Worm (Caenorhabditis elegans) whole organism, L1 larva: ENCODE results near the gene men-1.

Experiments
- C16A3.4 ChIP-seq: fragments of 150-350 bp; optimal IDR thresholded peaks from 2 replicates; lab custom pipeline; 2014; ENCODE audit warnings: missing biosample characterization, missing genetic modification characterization
- F16B12.6 ChIP-seq: fragments of 150-350 bp; optimal IDR thresholded peaks from 2 replicates; lab custom pipeline; 2014; ENCODE audit warnings: missing biosample characterization, missing genetic modification characterization
- Y116A8C.19 ChIP-seq: sonication (generic microtip); optimal IDR thresholded peaks from 2 replicates; lab custom pipeline; 2016; ENCODE audit warnings: missing compliant biosample characterization, missing genetic modification characterization, borderline replicate concordance
- aha-1 ChIP-seq: fragments of 150-350 bp; optimal IDR thresholded peaks from 2 replicates; lab custom pipeline; 2014; ENCODE audit warnings: missing biosample characterization, missing genetic modification characterization
- alr-1 ChIP-seq: fragments of 200-800 bp; sonication (Bioruptor generic); optimal IDR thresholded peaks from 2 replicates; lab custom pipeline; 2018; ENCODE audit warnings: borderline replicate concordance, mild to moderate bottlenecking, missing genetic modification characterization, missing compliant biosample characterization
- aly-2 ChIP-seq: fragments of 150-350 bp; optimal IDR thresholded peaks from 2 replicates; lab custom pipeline; 2014; ENCODE audit warnings: missing biosample characterization, missing genetic modification characterization
- ama-1 ChIP-seq: fragments of 150-350 bp; optimal IDR thresholded peaks from 2 replicates; lab custom pipeline; 2014
- blmp-1 ChIP-seq: fragments of 150-350 bp; optimal IDR thresholded peaks from 2 replicates; lab custom pipeline; 2014; ENCODE audit warnings: missing biosample characterization, missing genetic modification characterization
- ceh-63 ChIP-seq: fragments of 200-800 bp; sonication (Bioruptor generic); optimal IDR thresholded peaks from 2 replicates; lab custom pipeline; 2018; ENCODE audit warnings: mild to moderate bottlenecking, missing genetic modification characterization, missing compliant biosample characterization
- ceh-8 ChIP-seq: fragments of 200-800 bp; sonication (Bioruptor generic); optimal IDR thresholded peaks from 2 replicates; lab custom pipeline; 2018; ENCODE audit warnings: mild to moderate bottlenecking, missing genetic modification characterization, moderate library complexity, missing compliant biosample characterization
- ceh-88 ChIP-seq: fragments of 200-800 bp; sonication (Bioruptor generic); IDR thresholded peaks from 2 replicates; pipeline ENCODE4 v1.3.6; 2022; ENCODE audit warnings: missing genetic modification characterization, missing compliant biosample characterization
- ces-1 ChIP-seq: fragments of 150-350 bp; optimal IDR thresholded peaks from 2 replicates; lab custom pipeline; 2014; ENCODE audit warnings: missing biosample characterization, missing genetic modification reagents, missing genetic modification characterization
- dpl-1 ChIP-seq, 3 experiments: fragments of 150-350 bp in 2 of 3; sonication (generic microtip) in 1 of 3; optimal IDR thresholded peaks; 2 replicates each; lab custom pipeline; 2014 to 2017; ENCODE audit warnings: missing biosample characterization in 3 of 3, missing genetic modification characterization in 3 of 3, missing genetic modification reagents in 3 of 3
- dsc-1 ChIP-seq: sonication (generic microtip); optimal IDR thresholded peaks from 2 replicates; lab custom pipeline; 2016; ENCODE audit warnings: mild to moderate bottlenecking, missing genetic modification characterization, missing compliant biosample characterization
- efl-1 ChIP-seq, 4 experiments: fragments of 150-350 bp; optimal IDR thresholded peaks in 3 of 4; peaks in 1 of 4; 1 replicate in 1 of 4; 2 replicates in 3 of 4; lab custom pipeline; 2014; ENCODE audit warnings: missing biosample characterization in 2 of 4, missing genetic modification characterization in 2 of 4, missing genetic modification reagents in 2 of 4
- elt-2 ChIP-seq: sonication (generic microtip); optimal IDR thresholded peaks from 2 replicates; lab custom pipeline; 2016; ENCODE audit warnings: missing genetic modification characterization, mild to moderate bottlenecking, inconsistent platforms, missing compliant biosample characterization, missing genetic modification reagents
- elt-3 ChIP-seq, 6 experiments: fragments of 150-350 bp in 1 of 6; sonication (generic microtip); optimal IDR thresholded peaks; 2 replicates each; lab custom pipeline; 2017 to 2018; ENCODE audit warnings: missing biosample characterization in 6 of 6, missing genetic modification characterization in 6 of 6, inconsistent platforms in 1 of 6
- fkh-4 ChIP-seq: sonication (generic microtip); optimal IDR thresholded peaks from 2 replicates; lab custom pipeline; 2016; ENCODE audit warnings: missing compliant biosample characterization, missing genetic modification characterization, borderline replicate concordance
- fos-1 ChIP-seq: fragments of 150-350 bp; optimal IDR thresholded peaks from 2 replicates; lab custom pipeline; 2014; ENCODE audit warnings: missing biosample characterization, missing genetic modification characterization
- hlh-17 ChIP-seq: fragments of 200-800 bp; sonication (Bioruptor generic); optimal IDR thresholded peaks from 2 replicates; lab custom pipeline; 2018; ENCODE audit warnings: missing genetic modification characterization, mild to moderate bottlenecking, missing compliant biosample characterization, moderate library complexity, borderline replicate concordance
- hlh-4 ChIP-seq: sonication (generic microtip); optimal IDR thresholded peaks from 2 replicates; lab custom pipeline; 2016; ENCODE audit warnings: mild to moderate bottlenecking, missing genetic modification characterization, missing compliant biosample characterization
- hpl-2 ChIP-seq: fragments of 150-350 bp; optimal IDR thresholded peaks from 2 replicates; lab custom pipeline; 2014; ENCODE audit warnings: missing biosample characterization, missing genetic modification reagents, missing genetic modification characterization
- lin-14 ChIP-seq: fragments of 200-800 bp; sonication (Bioruptor generic); optimal IDR thresholded peaks from 2 replicates; lab custom pipeline; 2018; ENCODE audit warnings: mild to moderate bottlenecking, missing genetic modification characterization, moderate library complexity, missing compliant biosample characterization
- lin-39 ChIP-seq: fragments of 150-350 bp; optimal IDR thresholded peaks from 2 replicates; lab custom pipeline; 2014; ENCODE audit warnings: missing biosample characterization, missing genetic modification reagents, missing genetic modification characterization
- lir-3 ChIP-seq: sonication (generic microtip); optimal IDR thresholded peaks from 2 replicates; lab custom pipeline; 2016; ENCODE audit warnings: mild to moderate bottlenecking, missing genetic modification characterization, moderate library complexity, missing compliant biosample characterization; ENCODE audit not compliant: poor library complexity
- lsy-2 ChIP-seq, 2 experiments: fragments of 150-350 bp; optimal IDR thresholded peaks; 2 replicates each; lab custom pipeline; 2014; ENCODE audit warnings: missing biosample characterization in 2 of 2, missing genetic modification characterization in 2 of 2
- mdl-1 ChIP-seq, 2 experiments: fragments of 150-350 bp; optimal IDR thresholded peaks; 2 replicates each; lab custom pipeline; 2014 to 2017; ENCODE audit warnings: missing biosample characterization in 2 of 2, missing genetic modification characterization in 2 of 2, inconsistent platforms in 1 of 2
- nhr-19 ChIP-seq: fragments of 200-800 bp; sonication (Bioruptor generic); conservative IDR thresholded peaks from 2 replicates; pipeline ENCODE4 v1.3.6; 2022; ENCODE audit warnings: missing genetic modification characterization, missing compliant biosample characterization
- nhr-237 ChIP-seq: fragments of 150-350 bp; optimal IDR thresholded peaks from 2 replicates; lab custom pipeline; 2014; ENCODE audit warnings: missing biosample characterization, missing genetic modification characterization
- nhr-28 ChIP-seq: fragments of 150-350 bp; optimal IDR thresholded peaks from 2 replicates; lab custom pipeline; 2014; ENCODE audit warnings: missing biosample characterization, missing genetic modification characterization
- nhr-47 ChIP-seq: sonication (generic microtip); optimal IDR thresholded peaks from 2 replicates; lab custom pipeline; 2016; ENCODE audit warnings: mild to moderate bottlenecking, missing genetic modification characterization, moderate library complexity, missing compliant biosample characterization
- nhr-71 ChIP-seq: sonication (generic microtip); optimal IDR thresholded peaks from 2 replicates; lab custom pipeline; 2016; ENCODE audit warnings: mild to moderate bottlenecking, missing genetic modification characterization, moderate library complexity, missing compliant biosample characterization
- nhr-90 ChIP-seq: sonication (generic microtip); optimal IDR thresholded peaks from 2 replicates; lab custom pipeline; 2016; ENCODE audit warnings: mild to moderate bottlenecking, missing genetic modification characterization, missing compliant biosample characterization; ENCODE audit not compliant: poor library complexity
- pax-3 ChIP-seq: fragments of 200-800 bp; sonication (Bioruptor generic); optimal IDR thresholded peaks from 2 replicates; lab custom pipeline; 2018; ENCODE audit warnings: mild to moderate bottlenecking, missing genetic modification characterization, moderate library complexity, missing compliant biosample characterization
- pqm-1 ChIP-seq: sonication (generic microtip); optimal IDR thresholded peaks from 3 replicates; lab custom pipeline; 2017; ENCODE audit warnings: missing biosample characterization, missing genetic modification characterization
- rnt-1 ChIP-seq: sonication (generic microtip); optimal IDR thresholded peaks from 2 replicates; lab custom pipeline; 2016; ENCODE audit warnings: mild to moderate bottlenecking, missing genetic modification characterization, moderate library complexity, missing compliant biosample characterization
- snpc-4 ChIP-seq: fragments of 150-350 bp; optimal IDR thresholded peaks from 2 replicates; lab custom pipeline; 2014; ENCODE audit warnings: missing biosample characterization, missing genetic modification characterization
- snu-23 ChIP-seq: sonication (generic microtip); optimal IDR thresholded peaks from 2 replicates; lab custom pipeline; 2016; ENCODE audit warnings: missing genetic modification characterization, missing compliant biosample characterization
- sox-4 ChIP-seq: sonication (generic microtip); optimal IDR thresholded peaks from 2 replicates; lab custom pipeline; 2016; ENCODE audit warnings: missing genetic modification characterization, missing compliant biosample characterization
- sptf-1 ChIP-seq: fragments of 150-350 bp; optimal IDR thresholded peaks from 2 replicates; lab custom pipeline; 2014; ENCODE audit warnings: missing biosample characterization, missing genetic modification characterization
- swsn-7 ChIP-seq: sonication (generic microtip); optimal IDR thresholded peaks from 2 replicates; lab custom pipeline; 2016; ENCODE audit warnings: missing genetic modification characterization, missing compliant biosample characterization
- tbx-2 ChIP-seq: sonication (generic microtip); optimal IDR thresholded peaks from 2 replicates; lab custom pipeline; 2016; ENCODE audit warnings: missing genetic modification characterization, missing compliant biosample characterization
- unc-130 ChIP-seq: fragments of 150-350 bp; optimal IDR thresholded peaks from 2 replicates; lab custom pipeline; 2017; ENCODE audit warnings: missing biosample characterization, missing genetic modification characterization, inconsistent platforms
- unc-30 ChIP-seq: sonication (generic microtip); optimal IDR thresholded peaks from 2 replicates; lab custom pipeline; 2017; ENCODE audit warnings: missing biosample characterization, missing genetic modification characterization
- zag-1 ChIP-seq: fragments of 150-350 bp; optimal IDR thresholded peaks from 2 replicates; lab custom pipeline; 2014; ENCODE audit warnings: missing biosample characterization, missing genetic modification characterization
- ztf-4 ChIP-seq: fragments of 150-350 bp; optimal IDR thresholded peaks from 2 replicates; lab custom pipeline; 2014; ENCODE audit warnings: missing biosample characterization, missing genetic modification characterization

Gene men-1

DNA sequence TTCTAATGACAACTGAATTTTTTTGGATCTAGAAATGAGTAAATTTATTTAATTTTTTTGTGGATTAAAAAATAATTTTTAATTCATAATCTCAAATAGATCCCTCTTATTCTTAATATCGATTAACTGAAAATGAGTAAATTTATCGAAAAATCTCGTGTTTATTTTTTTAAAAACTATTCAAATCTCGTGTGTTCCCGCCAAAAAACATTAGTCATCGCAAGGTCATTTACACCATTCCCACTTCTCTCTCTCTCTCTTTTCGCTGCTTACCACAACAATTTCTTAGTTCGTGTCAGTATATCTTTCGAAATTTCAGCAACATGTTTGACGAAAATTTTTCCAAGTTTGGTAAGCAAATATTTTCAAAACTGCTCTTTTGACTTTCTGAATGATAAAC is 46.5 kb downstream of the men-1 start (continued):
- no peak for TF ChIP-seq snu-23 (GFP tag; lab: Kevin White, UChicago)
- TF ChIP-seq dsc-1 (tag; lab: Kevin White, UChicago): no peak
- no peak for TF ChIP-seq nhr-19 (GFP tag; lab: Robert Waterston, UW)
- no peak for TF ChIP-seq nhr-71 (tag; lab: Kevin White, UChicago)
- TF ChIP-seq lir-3 (tag; lab: Kevin White, UChicago): no peak
- TF ChIP-seq ceh-8 (GFP tag; lab: Kevin White, UChicago): no peak
- no peak for TF ChIP-seq pqm-1

DNA sequence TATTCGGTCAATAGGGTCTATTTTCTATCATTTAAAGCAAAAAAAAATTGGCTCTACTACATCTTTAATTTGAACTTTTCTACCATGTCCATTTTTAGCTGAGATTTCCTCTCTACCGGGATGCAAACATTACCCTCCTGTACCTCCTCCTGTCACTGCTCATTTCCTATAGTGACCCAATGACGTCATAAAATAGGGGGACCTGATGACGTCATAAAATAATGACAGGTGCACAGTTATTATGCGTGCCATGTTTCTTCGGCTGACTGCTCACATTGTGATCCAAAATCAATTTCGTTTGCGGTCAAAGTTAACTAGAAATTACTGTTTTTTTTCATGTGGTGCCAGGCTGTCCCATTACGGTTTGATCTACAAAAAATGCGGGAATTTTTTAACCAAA is 47.0 kb downstream of the men-1 start:
- TF ChIP-seq mdl-1 (tag; optimal IDR thresholded peaks at IDR 0.05; lab: Kevin White, UChicago) (no peak), unc-30 (tag; lab: Kevin White, UChicago) (no peak), blmp-1 (tag; lab: Kevin White, UChicago) (no peak), hlh-17 (no peak), nhr-237 (tag; lab: Kevin White, UChicago) (no peak), pax-3 (no peak), F16B12.6 (tag; lab: Kevin White, UChicago) (no peak), snpc-4 (tag; lab: Kevin White, UChicago) (no peak), fkh-4 (tag; lab: Kevin White, UChicago) (no peak), aha-1 (tag; lab: Kevin White, UChicago) (no peak), sptf-1 (tag; lab: Kevin White, UChicago) (no peak), elt-2 (tag; lab: Kevin White, UChicago) (no peak), elt-3 (tag; optimal IDR thresholded peaks at IDR 0.05; lab: Kevin White, UChicago) (no peak), unc-130 (tag; lab: Kevin White, UChicago) (no peak), zag-1 (tag; lab: Kevin White, UChicago) (no peak), nhr-28 (tag; lab: Kevin White, UChicago) (no peak)
- TF ChIP-seq, all 84 proteins: peak for 0

DNA sequence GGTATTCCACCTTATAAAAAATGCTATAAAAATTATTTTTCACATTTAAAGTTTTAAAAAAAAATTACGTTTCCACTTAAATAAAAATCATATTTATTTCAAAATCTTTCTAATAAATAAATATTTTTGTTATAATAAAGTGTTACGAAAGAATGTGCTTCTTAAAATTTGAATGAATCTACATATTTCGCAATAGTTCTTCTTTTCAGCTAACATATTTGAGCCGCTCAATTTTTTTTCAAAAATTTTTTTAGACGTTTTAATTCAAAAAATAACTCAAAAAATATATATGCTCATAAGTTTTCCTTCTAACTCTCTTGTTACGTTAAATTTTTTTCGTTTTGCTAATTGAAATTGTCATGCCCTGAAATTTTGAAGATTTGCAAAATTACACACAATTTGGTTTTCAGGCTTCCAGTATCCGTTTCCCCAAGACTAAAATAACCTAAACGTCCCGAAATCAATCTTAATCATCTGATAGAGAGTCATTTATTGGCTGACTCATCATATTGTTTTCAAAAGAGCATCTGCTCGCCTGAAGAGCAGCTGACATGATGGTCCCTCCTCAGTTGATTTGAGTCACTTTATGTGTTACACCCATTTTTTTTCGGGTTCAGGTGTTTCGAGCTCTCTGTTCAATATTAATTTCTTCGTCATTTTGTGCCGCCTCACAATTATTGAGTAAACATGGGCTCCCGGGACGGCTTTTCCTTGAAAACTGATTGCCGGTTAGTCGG is 55.5 kb downstream of the men-1 start, which contains the start of gene efhd-1:
Gene efhd-1, plus strand, starts transcription at position 582 of the 737 bp plus-strand sequence.
- TF ChIP-seq snu-23 (GFP tag; lab: Kevin White, UChicago) (no peak), rnt-1 (tag; lab: Kevin White, UChicago) (peak; percentile 67), nhr-90 (tag; lab: Kevin White, UChicago) (no peak), fkh-4 (tag; lab: Kevin White, UChicago) (no peak), lsy-2 (tag; optimal IDR thresholded peaks at IDR 0.05; lab: Kevin White, UChicago) (peak in 1 of 2 experiments; percentile 18), hpl-2 (GFP tag; lab: Kevin White, UChicago) (no peak), lir-3 (tag; lab: Kevin White, UChicago) (no peak), unc-130 (tag; lab: Kevin White, UChicago) (peak; percentile 0), ceh-8 (GFP tag; lab: Kevin White, UChicago) (no peak), efl-1 (optimal IDR thresholded peaks at IDR 0.05; lab: Kevin White, UChicago) (no peak), efl-1 (GFP tag; optimal IDR thresholded peaks at IDR 0.05 in 1 of 2; lab: Kevin White, UChicago) (peak in 1 of 2 experiments; percentile 44), unc-30 (tag; lab: Kevin White, UChicago) (no peak), alr-1 (tag; lab: Kevin White, UChicago) (no peak), ceh-88 (GFP tag; lab: Robert Waterston, UW) (no peak), lin-39 (peak; percentile 40), sox-4 (tag; lab: Kevin White, UChicago) (no peak), sptf-1 (tag; lab: Kevin White, UChicago) (no peak), C16A3.4 (tag; lab: Kevin White, UChicago) (no peak), nhr-71 (tag; lab: Kevin White, UChicago) (peak; percentile 30), nhr-28 (tag; lab: Kevin White, UChicago) (no peak), elt-2 (tag; lab: Kevin White, UChicago) (no peak), hlh-4 (tag; lab: Kevin White, UChicago) (no peak), ama-1 (lab: Kevin White, UChicago) (no peak), aly-2 (no peak), ces-1 (GFP tag; lab: Kevin White, UChicago) (no peak), nhr-19 (GFP tag; lab: Robert Waterston, UW) (no peak), ztf-4 (no peak), nhr-47 (tag; lab: Kevin White, UChicago) (no peak), tbx-2 (tag; lab: Kevin White, UChicago) (no peak), lin-14 (peak; percentile 65), Y116A8C.19 (no peak), fos-1 (tag; lab: Kevin White, UChicago) (no peak), swsn-7 (no peak), dpl-1 (GFP tag; optimal IDR thresholded peaks at IDR 0.05; lab: Kevin White, UChicago) (no peak), ceh-63 (GFP tag; lab: Kevin White, UChicago) (no peak)
